Worm (Caenorhabditis elegans): ENCODE results near the gene F57C7.4.

Gene F57C7.4

DNA sequence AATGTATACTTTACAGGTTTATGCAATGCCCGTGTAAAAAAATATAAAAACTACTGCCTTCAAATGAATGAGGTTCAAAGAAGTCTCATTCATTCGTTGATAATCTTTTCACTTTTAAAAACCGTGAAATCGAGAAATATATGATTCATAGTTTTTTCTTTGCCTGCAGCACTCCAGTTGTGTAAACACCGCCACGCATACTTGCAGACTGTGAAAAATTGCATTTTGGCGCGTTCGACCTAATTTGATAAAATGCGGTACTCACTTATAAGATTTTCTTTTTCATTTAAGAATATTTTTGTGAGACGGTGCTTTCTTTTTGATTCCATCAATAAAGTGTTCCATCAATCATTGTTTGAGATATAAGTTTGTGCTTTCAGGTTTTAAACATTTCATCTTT, 22.6 kb downstream of the F57C7.4 start (continued):
- TF ChIP-seq elt-3 (tag; optimal IDR thresholded peaks at IDR 0.05) (peak in 2 of 6 experiments; percentile 0 to 26), irx-1 (tag; optimal IDR thresholded peaks at IDR 0.05) (no peak), ama-1 (optimal IDR thresholded peaks at IDR 0.05) (no peak), efl-3 (GFP tag; optimal IDR thresholded peaks at IDR 0.05) (no peak), nhr-76 (tag; optimal IDR thresholded peaks at IDR 0.05) (no peak), lin-13 (GFP tag; optimal IDR thresholded peaks at IDR 0.05) (no peak), ceh-63 (GFP tag; optimal IDR thresholded peaks at IDR 0.05) (no peak), lsy-2 (tag; optimal IDR thresholded peaks at IDR 0.05) (peak; percentile 20 to 58), nhr-90 (tag; optimal IDR thresholded peaks at IDR 0.05; ENCODE audit: poor library complexity) (peak; percentile 16), ceh-8 (GFP tag; optimal IDR thresholded peaks at IDR 0.05) (no peak), tlp-1 (tag; optimal IDR thresholded peaks at IDR 0.05) (no peak), dsc-1 (tag; optimal IDR thresholded peaks at IDR 0.05) (peak; percentile 29), efl-1 (optimal IDR thresholded peaks at IDR 0.05) (peak; percentile 33 to 58), efl-1 (GFP tag; optimal IDR thresholded peaks at IDR 0.05 in 1 of 2) (peak; percentile 57 to 96), rnt-1 (tag; optimal IDR thresholded peaks at IDR 0.05) (peak; percentile 14), xbp-1 (tag; optimal IDR thresholded peaks at IDR 0.05) (peak; percentile 32), mep-1 (tag; optimal IDR thresholded peaks at IDR 0.05) (peak; percentile 69), nhr-77 (tag; optimal IDR thresholded peaks at IDR 0.05) (no peak), egl-13 (tag; optimal IDR thresholded peaks at IDR 0.05) (no peak)

DNA sequence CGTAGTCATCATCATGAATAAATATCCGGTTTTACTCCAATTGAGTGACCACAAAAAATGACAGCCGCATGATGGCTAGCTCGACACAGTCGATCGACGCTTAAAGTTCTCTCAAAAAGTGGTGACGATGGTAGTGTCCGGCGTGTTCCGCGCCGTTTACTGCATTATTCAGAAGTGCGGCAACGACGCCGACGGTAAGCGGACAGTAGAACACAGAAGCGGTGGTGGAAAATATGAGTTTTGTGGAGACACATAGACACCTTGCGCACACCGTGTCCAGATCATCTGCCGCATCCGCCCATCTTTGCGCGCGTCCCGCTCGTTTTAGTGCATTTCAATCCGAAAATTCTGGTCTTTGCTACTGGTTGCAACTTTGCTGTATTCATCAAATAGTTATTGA, 30.2 kb downstream of the F57C7.4 start, which contains the start of gene F59F5.7:
TSS of gene F59F5.7 (plus strand) at position 301 of the 400 bp plus-strand sequence.
- no peak for TF ChIP-seq isw-1 (GFP tag; IDR thresholded peaks at IDR 0.05)
- TF ChIP-seq fkh-8 (tag; optimal IDR thresholded peaks at IDR 0.05): no peak
- TF ChIP-seq mef-2 (tag; optimal IDR thresholded peaks at IDR 0.05): no peak
- no peak for TF ChIP-seq lin-15B (tag; optimal IDR thresholded peaks at IDR 0.05)

DNA sequence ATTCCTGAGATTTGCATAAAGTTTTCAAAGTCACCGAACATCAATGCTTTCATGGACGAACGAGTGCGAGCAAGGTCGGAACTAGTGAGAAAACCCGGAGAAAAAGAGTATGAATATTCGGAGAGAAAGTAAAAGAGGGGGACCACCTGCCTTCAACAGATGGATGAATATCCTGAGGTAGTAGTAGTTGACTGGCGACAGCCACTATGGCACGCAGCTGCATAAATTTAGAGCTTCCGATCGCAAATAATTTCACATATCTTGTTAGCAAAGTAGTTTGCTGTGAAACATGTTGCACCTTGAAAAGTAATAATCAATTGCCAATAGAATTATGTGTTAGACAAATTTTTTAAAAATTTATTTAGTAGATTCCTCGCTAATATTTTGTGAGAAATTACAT, 32.6 kb downstream of the F57C7.4 start:
- TF ChIP-seq zip-4 (GFP tag; optimal IDR thresholded peaks at IDR 0.05) (no peak), irx-1 (tag; optimal IDR thresholded peaks at IDR 0.05) (no peak)

DNA sequence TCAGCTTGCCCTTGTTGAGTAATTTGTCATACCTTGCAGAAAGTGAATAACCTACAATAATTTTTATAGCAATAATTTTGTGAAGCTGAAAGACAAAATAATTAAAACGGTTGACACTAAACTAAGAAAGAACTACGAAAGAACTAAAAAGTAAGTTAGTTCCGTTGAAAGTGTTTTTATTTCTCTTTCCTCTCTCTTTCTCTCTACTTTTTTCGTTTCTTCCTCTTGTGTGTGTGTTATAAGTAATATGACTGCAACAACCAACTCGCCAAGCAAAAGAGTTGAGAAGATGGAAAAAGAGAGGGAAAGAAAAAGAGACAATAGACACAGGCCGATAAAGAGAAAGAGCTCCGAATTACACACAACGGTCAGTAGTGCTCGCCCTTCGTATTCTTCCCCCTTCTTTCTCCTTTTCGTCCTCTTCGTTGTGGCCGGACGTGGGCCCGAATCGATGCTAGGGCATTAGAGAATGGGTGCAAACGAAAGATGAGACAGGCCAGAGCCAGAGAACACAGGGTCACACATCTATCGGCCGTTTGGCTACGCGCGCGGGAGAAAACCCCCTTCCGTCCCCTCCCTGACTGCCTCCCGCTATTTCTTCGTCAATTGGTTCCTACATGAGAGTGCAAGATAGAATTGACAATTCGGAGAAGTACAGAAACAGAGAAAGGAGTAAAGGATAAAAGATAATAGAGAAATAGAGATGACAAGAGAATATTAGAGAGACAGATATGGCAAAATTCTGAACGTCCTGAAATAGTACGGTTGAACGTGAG, 34.0 kb downstream of the F57C7.4 start, which contains the start of gene syd-2:
TSS of gene syd-2 (minus strand) at position 51 of the 776 bp plus-strand sequence.
- TF ChIP-seq lin-39 (tag; optimal IDR thresholded peaks at IDR 0.05) (no peak), fos-1 (tag; optimal IDR thresholded peaks at IDR 0.05) (peak; percentile 41), ces-1 (GFP tag; optimal IDR thresholded peaks at IDR 0.05) (no peak), tlp-1 (tag; optimal IDR thresholded peaks at IDR 0.05) (no peak), pax-3 (tag; optimal IDR thresholded peaks at IDR 0.05) (no peak), nhr-77 (tag; optimal IDR thresholded peaks at IDR 0.05) (peak; percentile 74), snu-23 (GFP tag; optimal IDR thresholded peaks at IDR 0.05) (peak; percentile 86), xbp-1 (tag; optimal IDR thresholded peaks at IDR 0.05) (peak; percentile 59), C16A3.4 (tag; optimal IDR thresholded peaks at IDR 0.05) (peak; percentile 45), rnt-1 (tag; optimal IDR thresholded peaks at IDR 0.05) (peak; percentile 72), lin-13 (GFP tag; optimal IDR thresholded peaks at IDR 0.05) (no peak), sptf-1 (tag; optimal IDR thresholded peaks at IDR 0.05) (no peak), fkh-8 (tag; optimal IDR thresholded peaks at IDR 0.05) (peak; percentile 85), lin-35 (GFP tag; optimal IDR thresholded peaks at IDR 0.05) (peak; percentile 46 to 51), nhr-11 (tag; optimal IDR thresholded peaks at IDR 0.05) (peak; percentile 3), nhr-84 (tag; optimal IDR thresholded peaks at IDR 0.05) (no peak), pag-3 (tag; optimal IDR thresholded peaks at IDR 0.05; ENCODE audit: borderline replicate concordance, insufficient read depth) (no peak), efl-3 (GFP tag; optimal IDR thresholded peaks at IDR 0.05) (no peak), aly-2 (tag; optimal IDR thresholded peaks at IDR 0.05) (no peak), hpl-2 (GFP tag; optimal IDR thresholded peaks at IDR 0.05) (no peak), mdl-1 (tag; optimal IDR thresholded peaks at IDR 0.05) (peak in 1 of 2 experiments; percentile 15), nhr-76 (tag; optimal IDR thresholded peaks at IDR 0.05) (no peak), nhr-85 (tag) (peak; percentile 79), grh-1 (GFP tag; IDR thresholded peaks at IDR 0.05) (no peak), zip-4 (GFP tag; optimal IDR thresholded peaks at IDR 0.05) (no peak), isw-1 (GFP tag; IDR thresholded peaks at IDR 0.05) (peak; percentile 42; the same call in 1 of the 2 replicates), swsn-7 (tag; optimal IDR thresholded peaks at IDR 0.05) (peak; percentile 81), jun-1 (tag; optimal IDR thresholded peaks at IDR 0.05) (peak; percentile 68), nhr-19 (GFP tag; conservative IDR thresholded peaks at IDR 0.05) (peak; percentile 70), blmp-1 (tag; optimal IDR thresholded peaks at IDR 0.05) (peak; percentile 65), vab-15 (tag; optimal IDR thresholded peaks at IDR 0.05) (no peak), snpc-4 (tag; optimal IDR thresholded peaks at IDR 0.05) (no peak)
